Worm (Caenorhabditis elegans) whole organism, mixed stage, embryonic: ENCODE data around the gene unc-71.

Experiments
- bed-3 ChIP-seq: fragments of 200-800 bp; sonication (Bioruptor generic); optimal IDR thresholded peaks from 3 replicates; lab custom pipeline; 2018; ENCODE audit warnings: mild to moderate bottlenecking, missing genetic modification characterization, moderate library complexity, missing compliant biosample characterization
- elt-3 ChIP-seq: fragments of 150-350 bp; optimal IDR thresholded peaks from 2 replicates; lab custom pipeline; 2014; ENCODE audit warnings: missing biosample characterization, missing genetic modification characterization
- nhr-28 ChIP-seq: fragments of 150-350 bp; optimal IDR thresholded peaks from 2 replicates; lab custom pipeline; 2014; ENCODE audit warnings: missing biosample characterization, missing genetic modification characterization
- unc-62 ChIP-seq: fragments of 150-350 bp; optimal IDR thresholded peaks from 2 replicates; lab custom pipeline; 2014; ENCODE audit warnings: missing biosample characterization, missing genetic modification reagents, missing genetic modification characterization

DNA sequence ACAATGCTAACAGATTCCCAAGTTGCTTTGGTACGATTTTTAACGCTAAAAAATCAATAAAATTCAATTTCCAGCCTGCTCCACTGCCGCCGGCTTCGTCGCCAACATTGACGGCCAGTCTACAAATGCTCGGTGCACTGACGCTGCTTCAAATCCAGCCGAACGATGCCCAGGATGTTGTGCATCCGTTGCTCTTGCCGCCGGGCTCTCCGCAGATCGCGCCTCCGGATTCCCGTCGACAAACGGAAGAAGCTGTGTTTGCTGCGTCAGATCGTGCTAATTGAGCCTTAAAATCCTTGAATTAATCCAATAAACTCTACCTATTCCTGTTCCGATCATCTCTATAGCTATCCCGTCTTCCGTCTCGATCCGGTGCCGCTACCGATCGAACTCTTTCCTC is 39.6 kb upstream of the unc-71 start:
- TF ChIP-seq unc-62 (GFP tag; lab: Kevin White, UChicago): no peak
- no peak for TF ChIP-seq bed-3 (GFP tag; lab: Kevin White, UChicago)
- TF ChIP-seq elt-3 (tag; lab: Kevin White, UChicago): no peak
- TF ChIP-seq nhr-28 (tag; lab: Kevin White, UChicago): no peak
